Worm (Caenorhabditis elegans) whole organism, L2 larva: ENCODE data around the gene nmgp-1.

ENCODE experiments used
- C34F6.9 ChIP-seq: fragments of 150-350 bp; optimal IDR thresholded peaks from 2 replicates; lab custom pipeline; 2014; ENCODE audit warnings: missing biosample characterization, missing genetic modification characterization
- F13H6.1 ChIP-seq: sonication (generic microtip); optimal IDR thresholded peaks from 2 replicates; lab custom pipeline; 2016; ENCODE audit warnings: missing genetic modification characterization, missing compliant biosample characterization
- R02D3.7 ChIP-seq: fragments of 150-350 bp; optimal IDR thresholded peaks from 2 replicates; lab custom pipeline; 2014; ENCODE audit warnings: missing biosample characterization, missing genetic modification characterization
- Y55F3AM.14 ChIP-seq: fragments of 200-800 bp; sonication (Bioruptor generic); optimal IDR thresholded peaks from 2 replicates; lab custom pipeline; 2018; ENCODE audit warnings: mild to moderate bottlenecking, missing genetic modification characterization, missing compliant biosample characterization
- ama-1 ChIP-seq: fragments of 150-350 bp; optimal IDR thresholded peaks from 2 replicates; lab custom pipeline; 2018; ENCODE audit warnings: inconsistent platforms
- blmp-1 ChIP-seq: sonication (generic microtip); optimal IDR thresholded peaks from 2 replicates; lab custom pipeline; 2017; ENCODE audit warnings: missing genetic modification characterization, mild to moderate bottlenecking, missing compliant biosample characterization, antibody characterized with exemption, moderate library complexity; ENCODE audit not compliant: insufficient read depth
- ceh-16 ChIP-seq: fragments of 150-350 bp; optimal IDR thresholded peaks from 2 replicates; lab custom pipeline; 2014; ENCODE audit warnings: missing biosample characterization, missing genetic modification characterization
- crh-2 ChIP-seq: sonication (generic microtip); optimal IDR thresholded peaks from 2 replicates; lab custom pipeline; 2017; ENCODE audit warnings: missing biosample characterization, missing genetic modification characterization
- elt-1 ChIP-seq: fragments of 150-350 bp; optimal IDR thresholded peaks from 2 replicates; lab custom pipeline; 2014; ENCODE audit warnings: missing biosample characterization, missing genetic modification characterization
- elt-3 ChIP-seq: sonication (generic microtip); optimal IDR thresholded peaks from 2 replicates; lab custom pipeline; 2017; ENCODE audit warnings: missing biosample characterization, missing genetic modification characterization
- fos-1 ChIP-seq: fragments of 150-350 bp; optimal IDR thresholded peaks from 2 replicates; lab custom pipeline; 2014; ENCODE audit warnings: missing biosample characterization, missing genetic modification characterization
- gmeb-1 ChIP-seq: fragments of 150-350 bp; optimal IDR thresholded peaks from 2 replicates; lab custom pipeline; 2014; ENCODE audit warnings: missing biosample characterization, missing genetic modification characterization
- lin-13 ChIP-seq: fragments of 150-350 bp; optimal IDR thresholded peaks from 2 replicates; lab custom pipeline; 2014; ENCODE audit warnings: missing biosample characterization, missing genetic modification reagents, missing genetic modification characterization
- lin-39 ChIP-seq: fragments of 150-350 bp; optimal IDR thresholded peaks from 2 replicates; lab custom pipeline; 2014; ENCODE audit warnings: missing biosample characterization, missing genetic modification reagents, missing genetic modification characterization
- lsy-2 ChIP-seq, 2 experiments: fragments of 150-350 bp in 1 of 2; sonication (generic microtip) in 1 of 2; optimal IDR thresholded peaks; 2 replicates each; lab custom pipeline; 2014 to 2017; ENCODE audit warnings: missing biosample characterization in 2 of 2, missing genetic modification characterization in 2 of 2
- mab-5 ChIP-seq: fragments of 150-350 bp; optimal IDR thresholded peaks from 2 replicates; lab custom pipeline; 2014; ENCODE audit warnings: missing biosample characterization, missing genetic modification characterization
- mbf-1 ChIP-seq: sonication (generic microtip); optimal IDR thresholded peaks from 2 replicates; lab custom pipeline; 2017; ENCODE audit warnings: missing biosample characterization, missing genetic modification characterization
- mdl-1 ChIP-seq, 2 experiments: fragments of 150-350 bp in 1 of 2; sonication (generic microtip) in 1 of 2; optimal IDR thresholded peaks; 2 replicates each; lab custom pipeline; 2017; ENCODE audit warnings: missing biosample characterization in 2 of 2, missing genetic modification characterization in 2 of 2
- nhr-11 ChIP-seq: fragments of 150-350 bp; optimal IDR thresholded peaks from 2 replicates; lab custom pipeline; 2014; ENCODE audit warnings: missing biosample characterization, missing genetic modification characterization
- nhr-12 ChIP-seq: fragments of 150-350 bp; optimal IDR thresholded peaks from 2 replicates; lab custom pipeline; 2014; ENCODE audit warnings: missing biosample characterization, missing genetic modification characterization
- nhr-21 ChIP-seq: fragments of 150-350 bp; optimal IDR thresholded peaks from 2 replicates; lab custom pipeline; 2014; ENCODE audit warnings: missing biosample characterization, missing genetic modification characterization
- nhr-23 ChIP-seq: fragments of 150-350 bp; optimal IDR thresholded peaks from 2 replicates; lab custom pipeline; 2014; ENCODE audit warnings: missing biosample characterization, missing genetic modification reagents, missing genetic modification characterization
- nhr-25 ChIP-seq: fragments of 150-350 bp; sonication (generic microtip); optimal IDR thresholded peaks from 3 replicates; lab custom pipeline; 2014; ENCODE audit warnings: missing biosample characterization, missing genetic modification characterization
- nhr-6 ChIP-seq: fragments of 150-350 bp; optimal IDR thresholded peaks from 2 replicates; lab custom pipeline; 2014; ENCODE audit warnings: missing biosample characterization, missing genetic modification characterization
- nhr-77 ChIP-seq: fragments of 150-350 bp; optimal IDR thresholded peaks from 2 replicates; lab custom pipeline; 2014; ENCODE audit warnings: missing biosample characterization, missing genetic modification characterization
- peb-1 ChIP-seq: fragments of 150-350 bp; optimal IDR thresholded peaks from 2 replicates; lab custom pipeline; 2014; ENCODE audit warnings: missing biosample characterization, missing genetic modification characterization
- sma-9 ChIP-seq, 2 experiments: fragments of 150-350 bp in 1 of 2; sonication (generic microtip) in 1 of 2; optimal IDR thresholded peaks; 2 replicates each; lab custom pipeline; 2014 to 2016; ENCODE audit warnings: missing genetic modification characterization in 2 of 2, mild to moderate bottlenecking in 1 of 2, missing biosample characterization in 1 of 2, missing compliant biosample characterization in 1 of 2, missing genetic modification reagents in 1 of 2, moderate library complexity in 1 of 2
- unc-55 ChIP-seq: fragments of 150-350 bp; sonication (generic microtip); optimal IDR thresholded peaks from 3 replicates; lab custom pipeline; 2014; ENCODE audit warnings: missing biosample characterization, missing genetic modification reagents, missing genetic modification characterization
- ztf-1 ChIP-seq: fragments of 200-800 bp; sonication (Bioruptor generic); conservative IDR thresholded peaks from 2 replicates; pipeline ENCODE4 v1.3.6; 2022; ENCODE audit warnings: missing genetic modification characterization, missing compliant biosample characterization
- ztf-11 ChIP-seq: sonication (generic microtip); optimal IDR thresholded peaks from 2 replicates; lab custom pipeline; 2017; ENCODE audit warnings: missing biosample characterization, missing genetic modification characterization
- ztf-4 ChIP-seq: fragments of 150-350 bp; optimal IDR thresholded peaks from 2 replicates; lab custom pipeline; 2014; ENCODE audit warnings: missing biosample characterization, missing genetic modification characterization

The nmgp-1 gene

DNA sequence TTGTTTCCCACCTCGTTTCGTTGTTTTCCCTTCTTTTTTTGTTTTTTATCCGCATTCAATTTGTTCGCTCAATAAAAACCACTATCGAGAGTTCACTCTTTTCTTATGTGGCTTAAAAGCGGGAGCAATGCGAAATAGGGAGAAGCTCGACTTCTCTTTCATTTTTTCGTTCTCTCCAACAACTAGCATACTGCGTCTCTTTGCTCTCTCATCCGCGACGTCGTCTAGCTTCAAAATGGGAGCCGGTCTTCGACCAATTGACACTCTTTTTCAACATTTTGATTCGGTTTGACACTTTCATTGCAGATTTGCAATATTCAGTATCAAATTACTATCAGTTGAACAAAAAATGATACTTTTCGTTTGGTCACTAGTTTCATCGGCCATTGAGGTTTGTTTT lies 13.3 kb downstream of the nmgp-1 start, which contains the start of gene bpl-1:
TSS of gene bpl-1 (plus strand) at position 301 of the 400 bp plus-strand sequence.
- peak; percentile 26 for TF ChIP-seq C34F6.9 (tag; lab: Kevin White, UChicago)
- TF ChIP-seq unc-55 (GFP tag; lab: Kevin White, UChicago), result peak; percentile 13
- TF ChIP-seq nhr-6, result no peak
- TF ChIP-seq ama-1, result no peak
- no peak for TF ChIP-seq peb-1 (tag; lab: Kevin White, UChicago)

DNA sequence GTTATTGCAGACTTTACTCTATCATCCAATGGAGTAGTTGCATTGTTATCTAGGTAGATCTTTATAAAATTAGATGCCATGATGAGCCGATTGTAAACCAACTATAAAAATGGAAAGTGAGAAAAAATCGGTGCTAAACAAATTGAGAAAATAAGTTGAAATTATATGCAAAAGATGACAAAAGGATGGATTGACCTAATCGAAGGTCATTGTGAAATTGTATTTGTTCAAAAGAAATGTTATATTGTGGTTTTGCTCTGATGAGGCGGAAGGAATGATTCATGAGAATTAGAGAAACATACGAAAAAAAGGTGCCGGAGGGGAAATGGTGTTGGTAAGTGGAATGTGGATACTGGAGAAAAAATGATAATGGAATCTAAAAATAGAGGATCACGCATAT lies 20.3 kb downstream of the nmgp-1 start, which contains the start of gene scly-1:
TSS of gene scly-1 (minus strand) at position 101 of the 400 bp plus-strand sequence.
- TF ChIP-seq peb-1 (tag; lab: Kevin White, UChicago), result no peak
- TF ChIP-seq gmeb-1, result no peak
- no peak for TF ChIP-seq ama-1
- no peak for TF ChIP-seq F13H6.1 (tag; lab: Kevin White, UChicago)
- no peak for TF ChIP-seq elt-3
- TF ChIP-seq ztf-1 (GFP tag; lab: Robert Waterston, UW), result no peak
- no peak for TF ChIP-seq sma-9 (GFP tag; optimal IDR thresholded peaks at IDR 0.05; lab: Kevin White, UChicago)
- no peak for TF ChIP-seq sma-9 (tag; optimal IDR thresholded peaks at IDR 0.05; lab: Kevin White, UChicago)

DNA sequence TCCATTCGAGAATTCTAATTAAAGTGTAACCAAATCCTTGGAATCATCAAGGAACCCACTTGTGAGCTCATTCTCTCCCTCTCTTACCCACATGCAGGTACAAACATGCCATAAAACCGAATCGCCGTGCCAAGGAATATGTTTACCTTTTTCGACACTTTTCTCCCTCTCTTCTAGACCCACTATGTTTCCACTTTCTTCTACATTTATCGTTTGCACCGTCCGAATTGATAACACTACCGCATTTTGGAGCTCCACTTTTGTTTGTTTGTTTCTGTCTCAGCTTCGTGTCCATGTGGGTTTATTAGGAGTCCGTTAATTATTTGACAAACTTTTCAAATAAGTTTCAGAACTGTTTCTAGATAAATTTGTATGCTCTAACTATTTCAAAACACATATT lies 21.2 kb downstream of the nmgp-1 start:
- TF ChIP-seq ztf-11, result no peak
- TF ChIP-seq nhr-21 (tag; lab: Kevin White, UChicago), result no peak
- TF ChIP-seq mab-5 (tag; lab: Kevin White, UChicago), result no peak
- TF ChIP-seq fos-1 (tag; lab: Kevin White, UChicago), result peak; percentile 32
- no peak for TF ChIP-seq ztf-4 (tag; lab: Kevin White, UChicago)
- TF ChIP-seq lsy-2 (tag; optimal IDR thresholded peaks at IDR 0.05; lab: Kevin White, UChicago), result no peak
- TF ChIP-seq, all 48 proteins: peak for 1

DNA sequence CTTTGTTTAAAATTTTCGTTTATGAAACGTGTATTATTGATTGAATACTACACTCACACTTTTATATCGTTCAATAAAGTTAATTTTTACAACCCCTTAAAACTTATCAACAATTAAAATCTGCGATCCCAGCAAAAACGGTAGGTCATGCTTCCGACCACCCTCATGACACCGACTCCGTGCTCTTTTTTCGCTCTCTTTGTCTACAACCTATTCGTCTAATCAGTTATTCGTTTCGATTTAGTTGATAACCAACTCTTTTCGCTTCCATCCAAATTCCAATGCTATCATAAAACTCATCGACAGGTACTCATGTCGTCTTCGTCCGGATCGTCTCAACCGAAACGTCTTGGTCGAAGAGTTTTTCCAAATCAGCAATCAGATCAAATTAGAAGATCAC lies 22.4 kb downstream of the nmgp-1 start, which contains the start of gene F13H8.1:
TSS of gene F13H8.1 (plus strand) at position 311 of the 400 bp plus-strand sequence.
- no peak for TF ChIP-seq mab-5 (tag; lab: Kevin White, UChicago)
- TF ChIP-seq nhr-23 (tag; lab: Kevin White, UChicago), result no peak
- TF ChIP-seq nhr-77 (tag; lab: Kevin White, UChicago), result no peak
- TF ChIP-seq ceh-16, result no peak
- peak; percentile 51 for TF ChIP-seq crh-2 (tag; lab: Kevin White, UChicago)
- TF ChIP-seq lin-13, result no peak
- TF ChIP-seq mbf-1 (tag; lab: Kevin White, UChicago), result no peak
- peak; percentile 60 for TF ChIP-seq fos-1 (tag; lab: Kevin White, UChicago)
- no peak for TF ChIP-seq nhr-12 (tag; lab: Kevin White, UChicago)
- TF ChIP-seq nhr-25, result no peak
- no peak for TF ChIP-seq lsy-2 (tag; optimal IDR thresholded peaks at IDR 0.05; lab: Kevin White, UChicago)
- TF ChIP-seq mdl-1 (tag; optimal IDR thresholded peaks at IDR 0.05; lab: Kevin White, UChicago), result no peak
- no peak for TF ChIP-seq peb-1 (tag; lab: Kevin White, UChicago)
- TF ChIP-seq unc-55 (GFP tag; lab: Kevin White, UChicago), result no peak
- peak; percentile 19 for TF ChIP-seq sma-9 (GFP tag; optimal IDR thresholded peaks at IDR 0.05; lab: Kevin White, UChicago)
- no peak for TF ChIP-seq sma-9 (tag; optimal IDR thresholded peaks at IDR 0.05; lab: Kevin White, UChicago)
- TF ChIP-seq R02D3.7 (tag; lab: Kevin White, UChicago), result no peak
- TF ChIP-seq, all 48 proteins: peak for 3

DNA sequence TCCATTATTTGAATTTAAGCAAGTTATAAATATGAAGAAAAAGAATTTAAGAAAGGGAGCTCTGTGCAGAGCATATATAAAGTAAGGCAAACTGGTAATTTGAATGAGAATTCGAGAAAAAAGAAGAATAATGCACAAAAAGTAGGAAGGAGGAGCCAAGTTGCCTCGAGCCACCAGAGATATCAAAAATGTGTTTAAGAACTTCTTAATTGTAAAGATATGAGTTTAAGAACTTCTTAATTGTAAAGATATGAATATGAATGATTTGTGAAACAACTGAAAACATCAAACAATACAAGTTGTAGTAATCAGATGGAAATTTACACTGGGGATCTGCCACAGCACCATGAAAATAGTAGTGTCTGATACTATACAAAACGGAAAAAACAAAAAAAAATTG lies 26.2 kb downstream of the nmgp-1 start, which contains the start of gene F13H8.6:
TSS of gene F13H8.6 (minus strand) at position 101 of the 400 bp plus-strand sequence.
- TF ChIP-seq ztf-4 (tag; lab: Kevin White, UChicago), result no peak
- TF ChIP-seq blmp-1 (tag; lab: Kevin White, UChicago), result no peak
- TF ChIP-seq elt-1 (tag; lab: Kevin White, UChicago), result no peak
- no peak for TF ChIP-seq ceh-16
- no peak for TF ChIP-seq Y55F3AM.14 (GFP tag; lab: Kevin White, UChicago)
- TF ChIP-seq lin-39, result no peak
- TF ChIP-seq nhr-11 (tag; lab: Kevin White, UChicago), result no peak
- TF ChIP-seq nhr-6, result no peak
- TF ChIP-seq nhr-23 (tag; lab: Kevin White, UChicago), result no peak
- no peak for TF ChIP-seq lin-13

DNA sequence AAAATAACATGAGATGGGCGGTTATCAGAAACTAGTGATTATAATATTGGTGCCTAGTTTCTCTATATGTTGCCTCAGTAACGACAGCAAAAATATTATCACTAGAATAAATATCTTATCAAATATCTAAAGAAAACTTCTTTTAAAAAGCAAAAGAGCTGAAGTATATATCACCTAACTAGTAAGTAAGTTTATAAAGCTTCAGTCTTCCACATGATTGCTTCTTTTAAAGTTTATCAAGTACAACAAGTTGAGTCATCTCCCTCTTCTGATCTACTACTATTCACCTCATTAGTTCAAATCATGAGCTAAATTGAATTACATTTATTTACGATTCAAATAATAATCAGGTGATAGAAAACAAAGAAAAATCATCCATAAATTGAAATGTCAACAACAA lies 27.4 kb downstream of the nmgp-1 start:
- TF ChIP-seq fos-1 (tag; lab: Kevin White, UChicago) (no peak), ztf-4 (tag; lab: Kevin White, UChicago) (peak; percentile 58), lsy-2 (tag; optimal IDR thresholded peaks at IDR 0.05; lab: Kevin White, UChicago) (peak in 1 of 2 experiments; percentile 14), ama-1 (no peak), nhr-6 (no peak), nhr-77 (tag; lab: Kevin White, UChicago) (no peak)
